Fruit fly (Drosophila melanogaster) whole organism, embryonic: Measurements from ENCODE around the gene Vps4.

ENCODE experiments used
- ATbp ChIP-seq: fragments of 200-800 bp; sonication (Bioruptor generic); optimal IDR thresholded peaks from 2 replicates; lab custom pipeline; 2017; ENCODE audit warnings: missing biosample characterization, mild to moderate bottlenecking, missing genetic modification characterization, missing genetic modification reagents
- Abd-B ChIP-seq: fragments of 200-800 bp; sonication (Bioruptor generic); optimal IDR thresholded peaks from 2 replicates; lab custom pipeline; 2018; ENCODE audit warnings: missing biosample characterization, mild to moderate bottlenecking, missing genetic modification characterization, moderate library complexity
- Bdp1 ChIP-seq: fragments of 200-800 bp; sonication (Bioruptor generic); optimal IDR thresholded peaks from 3 replicates; lab custom pipeline; 2016; ENCODE audit warnings: missing biosample characterization, missing genetic modification characterization
- Blimp-1 ChIP-seq: fragments of 200-800 bp; sonication (Bioruptor generic); optimal IDR thresholded peaks from 3 replicates; lab custom pipeline; 2018; ENCODE audit warnings: missing biosample characterization, missing genetic modification characterization, mild to moderate bottlenecking, moderate library complexity, missing genetic modification reagents
- CG10979 ChIP-seq: fragments of 200-800 bp; sonication (Bioruptor generic); optimal IDR thresholded peaks from 2 replicates; lab custom pipeline; 2018; ENCODE audit warnings: missing biosample characterization, mild to moderate bottlenecking, missing genetic modification characterization, moderate library complexity
- CG11504 ChIP-seq: fragments of 200-800 bp; sonication (Bioruptor generic); optimal IDR thresholded peaks from 3 replicates; lab custom pipeline; 2019; ENCODE audit warnings: missing biosample characterization, mild to moderate bottlenecking, missing genetic modification characterization, moderate library complexity
- CG12391 ChIP-seq: fragments of 200-800 bp; sonication (Bioruptor generic); optimal IDR thresholded peaks from 3 replicates; lab custom pipeline; 2018; ENCODE audit warnings: missing biosample characterization, mild to moderate bottlenecking, missing genetic modification characterization, moderate library complexity
- CG13424 ChIP-seq: fragments of 200-800 bp; sonication (Bioruptor generic); optimal IDR thresholded peaks from 2 replicates; lab custom pipeline; 2019; ENCODE audit warnings: missing biosample characterization, mild to moderate bottlenecking, missing genetic modification characterization, moderate library complexity
- CG15269 ChIP-seq: fragments of 200-800 bp; sonication (Bioruptor generic); optimal IDR thresholded peaks from 2 replicates; lab custom pipeline; 2018; ENCODE audit warnings: missing biosample characterization, mild to moderate bottlenecking, missing genetic modification characterization, moderate library complexity
- CG17359 ChIP-seq: fragments of 200-800 bp; sonication (Bioruptor generic); optimal IDR thresholded peaks from 3 replicates; lab custom pipeline; 2018; ENCODE audit warnings: missing biosample characterization, mild to moderate bottlenecking, missing genetic modification characterization, moderate library complexity
- CG18262 ChIP-seq: fragments of 200-800 bp; optimal IDR thresholded peaks from 3 replicates; lab custom pipeline; 2019; ENCODE audit warnings: missing biosample characterization, mild to moderate bottlenecking, missing genetic modification characterization, moderate library complexity
- CG2678 ChIP-seq: fragments of 200-800 bp; sonication (Bioruptor generic); optimal IDR thresholded peaks from 3 replicates; lab custom pipeline; 2019; ENCODE audit warnings: missing biosample characterization, mild to moderate bottlenecking, missing genetic modification characterization, moderate library complexity
- CG2712 ChIP-seq: fragments of 200-800 bp; optimal IDR thresholded peaks from 3 replicates; lab custom pipeline; 2019; ENCODE audit warnings: missing biosample characterization, mild to moderate bottlenecking, missing genetic modification characterization, moderate library complexity
- CG31441 ChIP-seq: fragments of 200-800 bp; sonication (Bioruptor generic); IDR thresholded peaks from 2 replicates; pipeline ENCODE4 v1.3.6; 2022; ENCODE audit warnings: missing biosample characterization, missing genetic modification characterization
- CG7839 ChIP-seq: fragments of 200-800 bp; sonication (Bioruptor generic); optimal IDR thresholded peaks from 3 replicates; lab custom pipeline; 2018; ENCODE audit warnings: missing biosample characterization, mild to moderate bottlenecking, missing genetic modification characterization, moderate library complexity
- CG8290 ChIP-seq, 3 experiments: fragments of 200-800 bp; sonication (Bioruptor generic); optimal IDR thresholded peaks; 2 replicates each; lab custom pipeline; 2016 to 2019; ENCODE audit warnings: missing biosample characterization in 3 of 3, missing genetic modification characterization in 3 of 3, mild to moderate bottlenecking in 2 of 3, moderate library complexity in 1 of 3
- CG9437 ChIP-seq: fragments of 200-800 bp; sonication (Bioruptor generic); optimal IDR thresholded peaks from 2 replicates; lab custom pipeline; 2018; ENCODE audit warnings: missing biosample characterization, mild to moderate bottlenecking, missing genetic modification characterization
- CoRest ChIP-seq: fragments of 200-800 bp; sonication (Bioruptor generic); optimal IDR thresholded peaks from 3 replicates; lab custom pipeline; 2018; ENCODE audit warnings: missing biosample characterization, mild to moderate bottlenecking, missing genetic modification characterization, moderate library complexity
- Drgx ChIP-seq: fragments of 200-800 bp; sonication (Bioruptor generic); IDR thresholded peaks from 2 replicates; pipeline ENCODE4 v1.3.6; 2022; ENCODE audit warnings: missing biosample characterization, missing genetic modification characterization
- Ets65A ChIP-seq: fragments of 200-800 bp; sonication (Bioruptor generic); peaks from one replicate; lab custom pipeline; 2016; ENCODE audit warnings: missing biosample characterization, missing genetic modification characterization
- Hr51 ChIP-seq, 2 experiments: fragments of 200-800 bp; sonication (Bioruptor generic); optimal IDR thresholded peaks; 2 replicates in 1 of 2; 3 replicates in 1 of 2; lab custom pipeline; 2016 to 2018; ENCODE audit warnings: missing biosample characterization in 2 of 2, missing genetic modification characterization in 2 of 2, mild to moderate bottlenecking in 1 of 2, moderate library complexity in 1 of 2
- Med ChIP-seq: fragments of 200-800 bp; sonication (Bioruptor generic); peaks from one replicate; lab custom pipeline; 2016; ENCODE audit warnings: missing biosample characterization, missing genetic modification characterization, mild to moderate bottlenecking, inconsistent platforms, moderate library complexity
- Oli ChIP-seq: fragments of 200-800 bp; sonication (Bioruptor generic); optimal IDR thresholded peaks from 2 replicates; lab custom pipeline; 2018; ENCODE audit warnings: missing biosample characterization, mild to moderate bottlenecking, missing genetic modification characterization, moderate library complexity
- Optix ChIP-seq: fragments of 200-800 bp; sonication (Bioruptor generic); IDR thresholded peaks from 3 replicates; pipeline ENCODE4 v1.3.6; 2022; ENCODE audit warnings: missing biosample characterization, missing genetic modification characterization
- Sox102F ChIP-seq: fragments of 200-800 bp; sonication (Bioruptor generic); optimal IDR thresholded peaks from 2 replicates; lab custom pipeline; 2018; ENCODE audit warnings: missing biosample characterization, mild to moderate bottlenecking, missing genetic modification characterization, moderate library complexity
- Ssrp ChIP-seq: fragments of 200-800 bp; sonication (Bioruptor generic); optimal IDR thresholded peaks from 2 replicates; lab custom pipeline; 2018; ENCODE audit warnings: missing biosample characterization, mild to moderate bottlenecking, missing genetic modification characterization, moderate library complexity
- Xrp1 ChIP-seq: fragments of 200-800 bp; sonication (Bioruptor generic); IDR thresholded peaks from 2 replicates; pipeline ENCODE4 v1.3.6; 2022; ENCODE audit warnings: missing biosample characterization, missing genetic modification characterization
- bsh ChIP-seq, 2 experiments: fragments of 200-800 bp; sonication (Bioruptor generic); optimal IDR thresholded peaks; 2 replicates each; lab custom pipeline; 2017 to 2018; ENCODE audit warnings: mild to moderate bottlenecking in 2 of 2, missing biosample characterization in 2 of 2, missing genetic modification characterization in 2 of 2, moderate library complexity in 1 of 2
- dmrt99B ChIP-seq: fragments of 200-800 bp; sonication (Bioruptor generic); optimal IDR thresholded peaks from 2 replicates; lab custom pipeline; 2018; ENCODE audit warnings: missing biosample characterization, mild to moderate bottlenecking, missing genetic modification characterization, moderate library complexity
- dysf ChIP-seq: fragments of 200-800 bp; sonication (Bioruptor generic); IDR thresholded peaks from 3 replicates; pipeline ENCODE4 v1.3.6; 2022; ENCODE audit warnings: missing biosample characterization, missing genetic modification characterization
- esg ChIP-seq: fragments of 200-800 bp; sonication (Bioruptor generic); conservative IDR thresholded peaks from 2 replicates; pipeline ENCODE4 v1.3.6; 2022; ENCODE audit warnings: missing biosample characterization, missing genetic modification characterization
- fd96Cb ChIP-seq: fragments of 200-800 bp; sonication (Bioruptor generic); optimal IDR thresholded peaks from 2 replicates; lab custom pipeline; 2018; ENCODE audit warnings: missing biosample characterization, mild to moderate bottlenecking, missing genetic modification characterization, moderate library complexity
- gem ChIP-seq: fragments of 200-800 bp; sonication (Bioruptor generic); optimal IDR thresholded peaks from 2 replicates; lab custom pipeline; 2019; ENCODE audit warnings: missing biosample characterization, mild to moderate bottlenecking, missing genetic modification characterization, moderate library complexity
- ind ChIP-seq: fragments of 200-800 bp; sonication (Bioruptor generic); optimal IDR thresholded peaks from 3 replicates; lab custom pipeline; 2016; ENCODE audit warnings: missing biosample characterization, missing genetic modification characterization
- mam ChIP-seq: fragments of 200-800 bp; sonication (Bioruptor generic); optimal IDR thresholded peaks from 3 replicates; lab custom pipeline; 2016; ENCODE audit warnings: missing biosample characterization, missing genetic modification characterization
- nmo ChIP-seq: fragments of 200-800 bp; sonication (Bioruptor generic); optimal IDR thresholded peaks from 2 replicates; lab custom pipeline; 2018; ENCODE audit warnings: missing biosample characterization, mild to moderate bottlenecking, missing genetic modification characterization, moderate library complexity
- phol ChIP-seq: fragments of 200-800 bp; sonication (Bioruptor generic); optimal IDR thresholded peaks from 3 replicates; lab custom pipeline; 2018; ENCODE audit warnings: missing biosample characterization, mild to moderate bottlenecking, missing genetic modification characterization, moderate library complexity
- prd ChIP-seq, 3 experiments: fragments of >200 bp in 2 of 3; fragments of 200-800 bp in 1 of 3; sonication (Bioruptor generic) in 1 of 3; optimal IDR thresholded peaks in 2 of 3; IDR thresholded peaks in 1 of 3; 2 replicates in 2 of 3; 3 replicates in 1 of 3; pipeline versions ENCODE4 v1.3.6 to Lab custom; 2017 to 2022; ENCODE audit warnings: missing biosample characterization in 1 of 3, missing genetic modification characterization in 1 of 3
- row ChIP-seq: fragments of 200-800 bp; sonication (Bioruptor generic); IDR thresholded peaks from 3 replicates; pipeline ENCODE4 v1.3.6; 2022; ENCODE audit warnings: missing biosample characterization, missing genetic modification characterization
- run ChIP-seq: fragments of 200-800 bp; sonication (Bioruptor generic); optimal IDR thresholded peaks from 3 replicates; lab custom pipeline; 2018; ENCODE audit warnings: missing biosample characterization, mild to moderate bottlenecking, missing genetic modification characterization
- sens ChIP-seq: fragments of 200-800 bp; sonication (Bioruptor generic); peaks from one replicate; lab custom pipeline; 2016; ENCODE audit warnings: missing biosample characterization, missing genetic modification characterization
- seq ChIP-seq: fragments of 200-800 bp; sonication (Bioruptor generic); IDR thresholded peaks from 2 replicates; pipeline ENCODE4 v1.3.6; 2022; ENCODE audit warnings: missing biosample characterization, missing genetic modification characterization

Gene Vps4

dm6 chrX:17914508-17914907 lies 7.0 kb downstream of the Vps4 start:
- TF ChIP-seq Drgx (GFP tag; lab: Robert Waterston, UW) (peak; percentile 52; the same call in 1 of the 2 replicates), phol (tag; lab: Kevin White, UChicago) (peak; percentile 21), row (0 out of 3 replicates have a peak, but pooled peaks have one; percentile 16), Hr51 (GFP tag; optimal IDR thresholded peaks at IDR 0.05; lab: Kevin White, UChicago) (peak in 1 of 2 experiments; percentile 17), Sox102F (GFP tag; lab: Kevin White, UChicago) (peak; percentile 10), fd96Cb (tag; lab: Kevin White, UChicago) (peak; percentile 8), Ets65A (GFP tag; lab: Kevin White, UChicago) (peak; percentile 2), Oli (tag; lab: Kevin White, UChicago) (peak; percentile 10), CG31441 (GFP tag; lab: Robert Waterston, UW) (0 out of 2 replicates have a peak, but pooled peaks have one; percentile 22), gem (peak; percentile 36), Abd-B (peak; percentile 13), CG15269 (tag; lab: Kevin White, UChicago) (peak; percentile 22), CoRest (tag; lab: Kevin White, UChicago) (peak; percentile 7), CG9437 (no peak), esg (GFP tag; lab: Robert Waterston, UW) (0 out of 2 replicates have a peak, but pooled peaks have one; percentile 7), CG2712 (tag; lab: Kevin White, UChicago) (peak; percentile 7), Blimp-1 (GFP tag; lab: Kevin White, UChicago) (peak; percentile 33), Optix (GFP tag; lab: Robert Waterston, UW) (no peak), CG11504 (tag; lab: Kevin White, UChicago) (peak; percentile 50), ind (GFP tag; lab: Kevin White, UChicago) (no peak), Xrp1 (GFP tag; lab: Robert Waterston, UW) (peak; percentile 27; the same call in 1 of the 2 replicates), CG12391 (tag; lab: Kevin White, UChicago) (no peak), dysf (GFP tag; lab: Robert Waterston, UW) (no peak), Ssrp (tag; lab: Kevin White, UChicago) (peak; percentile 13), Med (GFP tag; lab: Kevin White, UChicago) (peak; percentile 5), CG13424 (peak; percentile 5), dmrt99B (tag; lab: Kevin White, UChicago) (peak; percentile 50), seq (GFP tag; lab: Robert Waterston, UW) (no peak), bsh (GFP tag; optimal IDR thresholded peaks at IDR 0.05; lab: Kevin White, UChicago) (peak in 1 of 2 experiments; percentile 2), CG2678 (tag; lab: Kevin White, UChicago) (peak; percentile 30), CG17359 (tag; lab: Kevin White, UChicago) (peak; percentile 25), mam (no peak), ATbp (GFP tag; lab: Kevin White, UChicago) (no peak), prd (optimal IDR thresholded peaks at IDR 0.05; lab: Kevin White, UChicago) (no peak), prd (GFP tag; IDR thresholded peaks at IDR 0.05; lab: Robert Waterston, UW) (peak; percentile 6; the same call in 1 of the 3 replicates), Bdp1 (GFP tag; lab: Kevin White, UChicago) (no peak), CG8290 (GFP tag; optimal IDR thresholded peaks at IDR 0.05; lab: Kevin White, UChicago) (no peak), CG8290 (tag; optimal IDR thresholded peaks at IDR 0.05; lab: Kevin White, UChicago) (no peak), CG18262 (tag; lab: Kevin White, UChicago) (peak; percentile 20), CG7839 (tag; lab: Kevin White, UChicago) (peak; percentile 17), CG10979 (tag; lab: Kevin White, UChicago) (peak; percentile 23), nmo (GFP tag; lab: Kevin White, UChicago) (peak; percentile 20), sens (peak; percentile 27), run (tag; lab: Kevin White, UChicago) (peak; percentile 6)
